Worm (Caenorhabditis elegans) whole organism, early embryonic: Measurements from ENCODE around the gene tmem-120.

Experiments used
- B0310.2 ChIP-seq: sonication (generic microtip); optimal IDR thresholded peaks from 2 replicates; lab custom pipeline; 2016; ENCODE audit warnings: mild to moderate bottlenecking, missing genetic modification characterization, missing compliant biosample characterization
- F13C5.2 ChIP-seq: sonication (generic microtip); optimal IDR thresholded peaks from 2 replicates; lab custom pipeline; 2017; ENCODE audit warnings: mild to moderate bottlenecking, missing genetic modification characterization, inconsistent platforms, missing compliant biosample characterization
- aly-1 ChIP-seq: sonication (generic microtip); optimal IDR thresholded peaks from 2 replicates; lab custom pipeline; 2016; ENCODE audit warnings: missing genetic modification characterization, missing compliant biosample characterization
- ama-1 ChIP-seq: fragments of 150-350 bp; optimal IDR thresholded peaks from 2 replicates; lab custom pipeline; 2014
- ceh-13 ChIP-seq: fragments of 200-800 bp; sonication (Bioruptor generic); optimal IDR thresholded peaks from 2 replicates; lab custom pipeline; 2018; ENCODE audit warnings: mild to moderate bottlenecking, missing genetic modification characterization, missing compliant biosample characterization
- ceh-36 ChIP-seq: sonication (generic microtip); optimal IDR thresholded peaks from 2 replicates; lab custom pipeline; 2016; ENCODE audit warnings: missing genetic modification characterization, inconsistent platforms, missing compliant biosample characterization
- ets-7 ChIP-seq: sonication (generic microtip); optimal IDR thresholded peaks from 2 replicates; lab custom pipeline; 2016; ENCODE audit warnings: missing genotype, missing genetic modification characterization, missing compliant biosample characterization
- flt-1 ChIP-seq: fragments of 200-800 bp; sonication (Bioruptor generic); IDR thresholded peaks from 2 replicates; pipeline ENCODE4 v1.3.6; 2022; ENCODE audit warnings: missing genetic modification characterization, missing compliant biosample characterization
- hmbx-1 ChIP-seq: sonication (generic microtip); optimal IDR thresholded peaks from 2 replicates; lab custom pipeline; 2016; ENCODE audit warnings: mild to moderate bottlenecking, missing genetic modification characterization, missing compliant biosample characterization
- hmg-4 ChIP-seq: fragments of 200-800 bp; sonication (Bioruptor generic); optimal IDR thresholded peaks from 2 replicates; lab custom pipeline; 2018; ENCODE audit warnings: mild to moderate bottlenecking, missing genetic modification characterization, missing compliant biosample characterization
- hnd-1 ChIP-seq: sonication (generic microtip); optimal IDR thresholded peaks from 2 replicates; lab custom pipeline; 2016; ENCODE audit warnings: missing genetic modification characterization, missing compliant biosample characterization
- pes-1 ChIP-seq: fragments of 200-800 bp; sonication (Bioruptor generic); IDR thresholded peaks from 2 replicates; pipeline ENCODE4 v1.3.6; 2022; ENCODE audit warnings: missing genetic modification reagents, missing genetic modification characterization, missing compliant biosample characterization
- scrt-1 ChIP-seq: fragments of 200-800 bp; sonication (Bioruptor generic); IDR thresholded peaks from 2 replicates; pipeline ENCODE4 v1.3.6; 2022; ENCODE audit warnings: missing genetic modification characterization, missing compliant biosample characterization
- sea-1 ChIP-seq: fragments of 200-800 bp; sonication (Bioruptor generic); conservative IDR thresholded peaks from 2 replicates; pipeline ENCODE4 v1.3.6; 2022; ENCODE audit warnings: missing genetic modification characterization, missing compliant biosample characterization
- tbx-11 ChIP-seq: fragments of 200-800 bp; sonication (Bioruptor generic); IDR thresholded peaks from 2 replicates; pipeline ENCODE4 v1.3.6; 2022; ENCODE audit warnings: missing genetic modification characterization, missing compliant biosample characterization
- tbx-37 ChIP-seq: fragments of 200-800 bp; sonication (Bioruptor generic); conservative IDR thresholded peaks from 2 replicates; pipeline ENCODE4 v1.3.6; 2022; ENCODE audit warnings: missing genetic modification reagents, missing genetic modification characterization, missing compliant biosample characterization
- tra-4 ChIP-seq: sonication (generic microtip); optimal IDR thresholded peaks from 2 replicates; lab custom pipeline; 2017; ENCODE audit warnings: missing genetic modification characterization, missing compliant biosample characterization

tmem-120 gene

ce11 chrIII:1532777-1533473, 15.1 kb upstream of the tmem-120 start, which contains the start of gene snf-6:
TSS of gene snf-6 (minus strand) at chrIII:1532827.
- TF ChIP-seq tbx-11 (GFP tag; lab: Robert Waterston, UW) (no peak), aly-1 (no peak), hmg-4 (no peak), hmbx-1 (tag; lab: Kevin White, UChicago) (no peak), ama-1 (lab: Kevin White, UChicago) (no peak), B0310.2 (tag; lab: Kevin White, UChicago) (no peak), ceh-13 (GFP tag; lab: Kevin White, UChicago) (no peak), tra-4 (tag; lab: Kevin White, UChicago) (no peak)

- TF ChIP-seq F13C5.2 (no peak), hnd-1 (tag; lab: Kevin White, UChicago) (no peak)
These were observed 10.6 kb upstream of the tmem-120 start for ce11 chrIII:1528423-1528822.

ce11 chrIII:1519906-1520305, 2.1 kb upstream of the tmem-120 start:
- TF ChIP-seq scrt-1, result no peak
- TF ChIP-seq pes-1 (GFP tag; lab: Robert Waterston, UW), result no peak
- TF ChIP-seq ceh-13 (GFP tag; lab: Kevin White, UChicago), result no peak
- no peak for TF ChIP-seq tbx-37 (GFP tag; lab: Robert Waterston, UW)
- TF ChIP-seq ets-7 (tag; lab: Kevin White, UChicago), result no peak
- no peak for TF ChIP-seq hnd-1 (tag; lab: Kevin White, UChicago)
- TF ChIP-seq tbx-11 (GFP tag; lab: Robert Waterston, UW), result no peak

ce11 chrIII:1508764-1509281, 9.0 kb downstream of the tmem-120 start:
- TF ChIP-seq F13C5.2, result no peak
- no peak for TF ChIP-seq tra-4 (tag; lab: Kevin White, UChicago)
- no peak for TF ChIP-seq tbx-11 (GFP tag; lab: Robert Waterston, UW)
- no peak for TF ChIP-seq hmg-4
- no peak for TF ChIP-seq aly-1
- no peak for TF ChIP-seq ceh-36 (tag; lab: Kevin White, UChicago)
- no peak for TF ChIP-seq pes-1 (GFP tag; lab: Robert Waterston, UW)
- TF ChIP-seq ama-1 (lab: Kevin White, UChicago), result no peak
- no peak for TF ChIP-seq flt-1 (GFP tag; lab: Robert Waterston, UW)
- no peak for TF ChIP-seq B0310.2 (tag; lab: Kevin White, UChicago)
- TF ChIP-seq ceh-13 (GFP tag; lab: Kevin White, UChicago), result no peak
- TF ChIP-seq tbx-37 (GFP tag; lab: Robert Waterston, UW), result no peak
- no peak for TF ChIP-seq hmbx-1 (tag; lab: Kevin White, UChicago)
- TF ChIP-seq sea-1 (GFP tag; lab: Robert Waterston, UW), result no peak
- TF ChIP-seq hnd-1 (tag; lab: Kevin White, UChicago), result no peak
- no peak for TF ChIP-seq ets-7 (tag; lab: Kevin White, UChicago)
- no peak for TF ChIP-seq scrt-1

ce11 chrIII:1508244-1508643, 9.5 kb downstream of the tmem-120 start:
- TF ChIP-seq ceh-36 (tag; lab: Kevin White, UChicago) (no peak), B0310.2 (tag; lab: Kevin White, UChicago) (no peak), hnd-1 (tag; lab: Kevin White, UChicago) (no peak), aly-1 (no peak), F13C5.2 (no peak), flt-1 (GFP tag; lab: Robert Waterston, UW) (no peak), hmg-4 (no peak), ceh-13 (GFP tag; lab: Kevin White, UChicago) (no peak), ama-1 (lab: Kevin White, UChicago) (no peak), tbx-37 (GFP tag; lab: Robert Waterston, UW) (no peak), pes-1 (GFP tag; lab: Robert Waterston, UW) (no peak), sea-1 (GFP tag; lab: Robert Waterston, UW) (no peak)

- TF ChIP-seq flt-1 (GFP tag; lab: Robert Waterston, UW) (no peak), pes-1 (GFP tag; lab: Robert Waterston, UW) (no peak), hmg-4 (no peak), aly-1 (no peak), hmbx-1 (tag; lab: Kevin White, UChicago) (no peak), sea-1 (GFP tag; lab: Robert Waterston, UW) (no peak), tbx-11 (GFP tag; lab: Robert Waterston, UW) (no peak), F13C5.2 (no peak), B0310.2 (tag; lab: Kevin White, UChicago) (no peak), ceh-13 (GFP tag; lab: Kevin White, UChicago) (no peak), tbx-37 (GFP tag; lab: Robert Waterston, UW) (no peak), ama-1 (lab: Kevin White, UChicago) (no peak), ceh-36 (tag; lab: Kevin White, UChicago) (no peak)
These were observed 21.8 kb downstream of the tmem-120 start, which contains the start of the genes ave-1 and M01G5.1 for ce11 chrIII:1495863-1496445. TSS of gene ave-1 (minus strand) at chrIII:1495975. TSS of gene M01G5.1 (plus strand) at chrIII:1496401.

- TF ChIP-seq tbx-37 (GFP tag; lab: Robert Waterston, UW) (no peak), ceh-13 (GFP tag; lab: Kevin White, UChicago) (no peak), sea-1 (GFP tag; lab: Robert Waterston, UW) (no peak), ceh-36 (tag; lab: Kevin White, UChicago) (no peak), ets-7 (tag; lab: Kevin White, UChicago) (no peak), tra-4 (tag; lab: Kevin White, UChicago) (no peak)
These were observed 22.6 kb downstream of the tmem-120 start, which contains the start of gene Y82E9BR.19 for ce11 chrIII:1495230-1495629. TSS of gene Y82E9BR.19 (minus strand) at chrIII:1495330.
